Fruit fly (Drosophila melanogaster) Kc167 (cell line): Measurements from ENCODE around the gene mRpL48.

Source experiments
- Myc ChIP-seq: fragments of >200 bp; optimal IDR thresholded peaks from 2 replicates; lab custom pipeline; 2017; ENCODE audit warnings: missing external identifiers
- Sin3A ChIP-seq: fragments of >200 bp; optimal IDR thresholded peaks from 2 replicates; lab custom pipeline; 2018; ENCODE audit warnings: missing external identifiers
- h ChIP-seq: fragments of >200 bp; optimal IDR thresholded peaks from 3 replicates; lab custom pipeline; 2018; ENCODE audit warnings: missing external identifiers
- insv ChIP-seq: fragments of >200 bp; optimal IDR thresholded peaks from 3 replicates; lab custom pipeline; 2018; ENCODE audit warnings: missing external identifiers
- psq ChIP-seq: fragments of >200 bp; optimal IDR thresholded peaks from 2 replicates; lab custom pipeline; 2017; ENCODE audit warnings: missing external identifiers
- ttk ChIP-seq: sonication (Bioruptor generic); optimal IDR thresholded peaks from 2 replicates; lab custom pipeline; 2017; ENCODE audit warnings: missing external identifiers

mRpL48 gene

DNA sequence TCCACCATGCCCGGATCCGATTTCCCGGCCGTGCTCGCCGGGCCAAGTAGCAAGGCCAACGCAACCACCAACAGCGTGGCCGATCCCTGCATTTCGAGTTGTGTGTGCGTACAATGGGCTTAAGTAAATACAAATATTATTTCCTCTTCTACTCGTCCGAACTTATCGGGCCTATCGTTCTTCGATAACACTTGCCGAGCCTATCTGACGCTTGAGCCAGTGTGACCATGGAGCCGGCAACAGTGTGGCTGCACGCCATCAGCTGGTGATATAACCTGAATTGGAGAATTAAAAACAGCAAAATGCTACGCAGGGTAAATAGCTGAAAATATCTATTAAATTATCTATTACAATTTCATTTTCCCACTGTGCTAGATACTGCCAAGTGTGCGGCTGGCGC lies at the start of gene mRpL48, which contains the start of gene CG17660:
mRpL48 (plus strand) TSS at position 239 of the 400 bp plus-strand sequence.
CG17660 (minus strand) TSS at position 198 of the 400 bp plus-strand sequence.
- no peak for TF ChIP-seq insv (lab: Kevin White, UChicago)
- no peak for TF ChIP-seq ttk (lab: Kevin White, UChicago)
- no peak for TF ChIP-seq Sin3A (lab: Kevin White, UChicago)
- no peak for TF ChIP-seq psq (lab: Kevin White, UChicago)
- TF ChIP-seq h (lab: Kevin White, UChicago) = no peak
- no peak for TF ChIP-seq Myc (lab: Kevin White, UChicago)

DNA sequence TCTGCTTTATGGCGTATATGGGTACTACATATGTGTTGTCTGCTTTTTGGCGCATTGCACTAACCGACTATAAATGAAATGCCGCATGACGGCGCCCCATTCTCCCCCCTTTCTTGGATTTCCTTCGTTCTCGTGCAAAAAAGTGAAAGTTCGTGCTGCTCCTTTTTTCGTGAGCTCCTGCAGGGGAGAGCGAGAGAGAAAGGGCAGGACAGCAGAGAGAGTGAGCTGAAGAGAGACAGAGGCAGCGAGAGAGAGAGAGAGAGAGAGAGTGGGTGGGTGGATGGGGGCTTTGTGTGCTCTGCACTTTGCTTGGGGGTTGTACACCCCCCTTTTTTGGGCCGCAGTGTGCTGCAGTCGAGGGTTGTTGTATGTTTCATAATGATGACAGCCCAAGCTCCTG lies 47.2 kb upstream of the mRpL48 start:
- TF ChIP-seq h (lab: Kevin White, UChicago) = no peak
- TF ChIP-seq Myc (lab: Kevin White, UChicago) = no peak
- no peak for TF ChIP-seq insv (lab: Kevin White, UChicago)
- no peak for TF ChIP-seq psq (lab: Kevin White, UChicago)
- no peak for TF ChIP-seq Sin3A (lab: Kevin White, UChicago)

DNA sequence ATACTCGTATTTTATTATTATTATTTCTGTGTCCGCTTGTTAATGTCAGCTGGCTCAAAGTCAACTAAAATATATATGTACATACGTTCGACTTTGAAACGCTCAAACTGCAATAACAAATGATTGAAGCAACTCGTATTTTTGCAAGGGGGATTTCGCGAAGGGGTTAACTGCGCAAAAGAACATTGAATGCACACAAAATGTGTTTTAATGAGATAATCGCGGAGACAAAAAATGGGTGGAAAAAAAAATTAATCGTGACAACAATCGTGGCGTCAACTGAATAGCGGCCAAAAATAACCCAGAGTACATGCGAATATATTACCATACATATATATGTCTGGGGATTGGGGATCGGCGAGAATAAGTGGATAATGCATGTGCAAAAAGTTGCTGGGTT lies 44.4 kb upstream of the mRpL48 start:
- TF ChIP-seq ttk (lab: Kevin White, UChicago) = no peak
- TF ChIP-seq psq (lab: Kevin White, UChicago) = no peak
- no peak for TF ChIP-seq Myc (lab: Kevin White, UChicago)
- no peak for TF ChIP-seq Sin3A (lab: Kevin White, UChicago)
- no peak for TF ChIP-seq h (lab: Kevin White, UChicago)
- no peak for TF ChIP-seq insv (lab: Kevin White, UChicago)

dm6 chr2L:1666789-1667188 lies 43.5 kb upstream of the mRpL48 start:
- TF ChIP-seq insv (lab: Kevin White, UChicago) (no peak), h (lab: Kevin White, UChicago) (no peak), Myc (lab: Kevin White, UChicago) (no peak), ttk (lab: Kevin White, UChicago) (no peak), Sin3A (lab: Kevin White, UChicago) (no peak), psq (lab: Kevin White, UChicago) (peak; percentile 64)

- TF ChIP-seq Myc (lab: Kevin White, UChicago) (no peak), h (lab: Kevin White, UChicago) (no peak), insv (lab: Kevin White, UChicago) (no peak), psq (lab: Kevin White, UChicago) (no peak), ttk (lab: Kevin White, UChicago) (no peak)
These were observed 42.8 kb upstream of the mRpL48 start for dm6 chr2L:1667483-1667882.

dm6 chr2L:1668616-1669020 lies 41.6 kb upstream of the mRpL48 start:
- no peak for TF ChIP-seq psq (lab: Kevin White, UChicago)
- TF ChIP-seq Myc (lab: Kevin White, UChicago) = no peak
- TF ChIP-seq h (lab: Kevin White, UChicago) = no peak
- no peak for TF ChIP-seq Sin3A (lab: Kevin White, UChicago)
- no peak for TF ChIP-seq insv (lab: Kevin White, UChicago)
- no peak for TF ChIP-seq ttk (lab: Kevin White, UChicago)

DNA sequence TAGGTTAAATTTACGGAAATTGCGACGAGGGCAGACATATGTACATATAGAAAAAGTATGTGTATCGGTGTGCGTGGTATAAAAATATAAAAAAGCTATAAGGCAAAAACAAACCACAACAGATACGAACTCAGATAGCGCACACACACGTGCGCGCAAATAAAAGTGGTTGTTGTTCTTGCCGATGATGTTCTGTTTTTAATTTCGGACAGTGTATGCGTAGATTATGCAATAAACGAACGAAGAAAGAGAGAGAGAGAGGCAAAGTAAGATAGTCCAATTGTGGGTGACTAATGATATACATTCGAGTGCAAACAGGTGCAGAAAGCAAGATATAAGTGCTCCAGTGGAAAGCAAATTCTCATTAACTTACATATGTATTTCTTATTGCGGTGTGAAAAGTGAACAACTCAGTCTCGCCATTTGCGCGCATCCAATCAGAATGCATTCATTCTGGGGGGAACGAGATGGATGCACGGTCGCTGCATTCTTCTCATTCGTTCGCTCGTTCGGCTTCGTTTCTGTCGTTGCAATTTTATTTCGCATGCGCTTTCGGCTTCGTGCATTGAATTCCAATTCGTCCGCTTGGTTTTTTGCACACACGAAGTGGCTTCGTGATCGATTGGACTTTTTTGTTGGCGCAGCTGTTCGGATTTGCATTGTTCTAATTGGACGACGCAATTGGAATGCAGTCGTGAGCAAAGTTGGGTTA lies 40.8 kb upstream of the mRpL48 start:
- TF ChIP-seq h (lab: Kevin White, UChicago) (no peak), Sin3A (lab: Kevin White, UChicago) (no peak), ttk (lab: Kevin White, UChicago) (no peak), Myc (lab: Kevin White, UChicago) (no peak), psq (lab: Kevin White, UChicago) (no peak), insv (lab: Kevin White, UChicago) (no peak)

dm6 chr2L:1670421-1670820 lies 39.8 kb upstream of the mRpL48 start:
- TF ChIP-seq Sin3A (lab: Kevin White, UChicago) (no peak), h (lab: Kevin White, UChicago) (no peak)

DNA sequence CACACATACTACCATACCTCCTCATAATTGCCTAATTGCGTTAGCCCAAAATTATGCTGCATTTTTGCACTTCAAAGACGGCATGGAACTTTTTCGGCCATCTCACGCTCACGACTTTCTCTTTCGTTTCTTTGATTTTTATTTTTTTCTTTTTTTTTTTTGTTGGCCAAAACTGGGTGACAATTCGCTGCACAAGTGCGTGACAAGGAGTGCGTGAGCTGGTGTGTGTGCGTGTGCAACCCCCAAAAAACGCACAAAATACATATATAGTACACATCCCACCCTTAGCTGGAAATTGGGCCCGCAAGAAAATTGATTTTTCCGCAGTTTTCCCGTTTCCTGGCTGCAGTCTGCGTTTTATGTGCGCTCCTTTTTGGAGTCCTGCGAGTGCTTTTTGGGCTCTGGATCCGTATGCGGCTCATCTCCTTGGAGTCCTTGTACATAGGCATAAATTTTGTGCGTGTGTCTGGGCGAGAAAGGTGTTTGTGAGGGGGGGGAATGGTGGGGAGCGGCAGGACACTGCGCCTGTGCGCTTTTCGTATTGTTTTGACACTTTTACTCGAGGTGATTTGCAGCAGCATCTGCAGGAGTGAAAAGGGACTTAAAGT lies 38.0 kb upstream of the mRpL48 start:
- TF ChIP-seq psq (lab: Kevin White, UChicago) = no peak
- TF ChIP-seq ttk (lab: Kevin White, UChicago) = no peak
- no peak for TF ChIP-seq h (lab: Kevin White, UChicago)
- TF ChIP-seq insv (lab: Kevin White, UChicago) = no peak
- TF ChIP-seq Myc (lab: Kevin White, UChicago) = no peak
- no peak for TF ChIP-seq Sin3A (lab: Kevin White, UChicago)

dm6 chr2L:1692857-1693256 lies 17.4 kb upstream of the mRpL48 start:
- TF ChIP-seq insv (lab: Kevin White, UChicago) = no peak
- TF ChIP-seq Myc (lab: Kevin White, UChicago) = no peak
- no peak for TF ChIP-seq psq (lab: Kevin White, UChicago)
- TF ChIP-seq Sin3A (lab: Kevin White, UChicago) = no peak
- TF ChIP-seq ttk (lab: Kevin White, UChicago) = no peak

DNA sequence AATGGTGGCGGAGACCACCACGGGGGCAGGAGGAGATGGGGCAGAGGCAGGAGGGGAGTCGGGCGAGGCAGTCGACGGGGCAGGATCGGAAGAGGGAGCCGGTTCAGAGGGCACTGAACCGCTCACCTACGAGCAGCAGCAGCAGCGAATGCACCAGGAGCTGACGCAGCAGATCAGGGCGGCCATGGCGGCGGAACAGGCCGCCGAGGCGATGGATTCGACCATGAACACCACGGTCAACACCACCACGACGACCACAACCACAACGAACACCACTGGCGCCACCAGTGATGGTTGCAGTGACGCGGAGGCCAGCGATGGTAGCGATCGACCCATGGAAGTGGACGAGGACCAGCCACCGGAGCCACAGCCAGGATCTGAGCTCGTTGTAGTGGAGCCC lies 14.0 kb upstream of the mRpL48 start:
- TF ChIP-seq insv (lab: Kevin White, UChicago) (no peak), ttk (lab: Kevin White, UChicago) (no peak), Sin3A (lab: Kevin White, UChicago) (no peak), psq (lab: Kevin White, UChicago) (no peak), h (lab: Kevin White, UChicago) (no peak), Myc (lab: Kevin White, UChicago) (no peak)
